Worm (Caenorhabditis elegans): ENCODE measurements around the gene C54D2.6.

DNA sequence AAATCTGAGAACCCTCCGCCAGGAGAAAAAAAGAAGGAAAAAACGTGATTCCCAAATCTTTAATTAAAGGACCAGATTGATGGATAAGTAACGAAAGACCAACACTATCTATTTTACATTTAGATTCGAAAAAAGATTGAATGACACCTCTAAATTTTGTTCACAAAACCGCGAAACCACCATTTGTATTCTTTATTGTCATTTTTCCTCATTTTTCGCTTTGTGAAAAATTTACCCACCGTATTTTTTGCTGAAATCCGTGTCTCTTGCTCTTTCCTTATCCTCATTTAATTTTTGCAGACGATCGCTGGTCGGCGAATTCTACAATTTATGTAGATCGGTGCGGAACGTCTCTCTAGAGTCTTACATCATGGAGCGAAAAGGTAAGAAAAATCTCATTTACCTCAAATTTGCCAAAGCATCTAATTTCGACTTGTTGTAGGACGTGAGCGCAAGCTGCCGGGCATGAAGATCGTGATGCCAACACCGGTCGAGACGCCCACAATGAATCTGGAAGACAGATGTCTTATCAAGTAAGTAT, 30.8 kb downstream of the C54D2.6 start, which contains the start of the genes sek-1 and R03G5.6:
- no peak for TF ChIP-seq ceh-31 (tag; optimal IDR thresholded peaks at IDR 0.05)
- TF ChIP-seq ceh-22 (tag; optimal IDR thresholded peaks at IDR 0.05): no peak
- TF ChIP-seq hlh-30 (tag; optimal IDR thresholded peaks at IDR 0.05; ENCODE audit: insufficient read depth): no peak
- no peak for TF ChIP-seq F13H6.1 (tag; optimal IDR thresholded peaks at IDR 0.05)
- TF ChIP-seq mec-3 (tag; optimal IDR thresholded peaks at IDR 0.05; ENCODE audit: borderline replicate concordance): no peak
- TF ChIP-seq nfya-1 (tag; optimal IDR thresholded peaks at IDR 0.05): no peak
- TF ChIP-seq fax-1 (tag; optimal IDR thresholded peaks at IDR 0.05): no peak

Measured in whole organism, late embryonic.